Worm (Caenorhabditis elegans): ENCODE data around the gene Y97E10C.1.

The Y97E10C.1 gene

DNA sequence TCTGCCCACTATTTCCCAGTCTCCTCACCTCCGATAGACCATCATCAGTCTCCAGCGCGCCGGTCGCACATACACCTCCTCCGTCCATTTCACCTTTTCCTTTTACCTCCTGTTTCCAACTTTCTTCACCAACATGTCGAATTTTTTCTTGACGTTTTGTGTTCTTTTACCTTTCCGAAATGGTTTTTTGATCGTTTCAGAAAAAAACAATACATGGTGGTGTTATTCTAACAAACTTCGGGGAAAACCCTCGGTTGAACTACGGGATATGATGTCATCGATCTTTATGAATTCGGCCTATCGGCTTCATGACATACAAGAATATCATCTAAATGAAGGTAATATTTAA lies at the start of gene Y97E10C.1:
Gene Y97E10C.1 (plus strand): TSS at position 201 of the 349 bp plus-strand sequence.
- TF ChIP-seq ceh-16 (tag; optimal IDR thresholded peaks at IDR 0.05) (no peak), ceh-9 (tag; optimal IDR thresholded peaks at IDR 0.05) (no peak), hmg-11 (tag; optimal IDR thresholded peaks at IDR 0.05) (no peak), snpc-4 (tag; optimal IDR thresholded peaks at IDR 0.05) (no peak), nhr-25 (tag; optimal IDR thresholded peaks at IDR 0.05) (no peak), lin-15B (tag; optimal IDR thresholded peaks at IDR 0.05) (no peak), ztf-11 (tag; optimal IDR thresholded peaks at IDR 0.05) (no peak), ceh-28 (tag; optimal IDR thresholded peaks at IDR 0.05) (no peak), nhr-237 (tag; optimal IDR thresholded peaks at IDR 0.05) (no peak), sea-2 (GFP tag; optimal IDR thresholded peaks at IDR 0.05) (no peak), ZK546.5 (tag; optimal IDR thresholded peaks at IDR 0.05) (no peak)

DNA sequence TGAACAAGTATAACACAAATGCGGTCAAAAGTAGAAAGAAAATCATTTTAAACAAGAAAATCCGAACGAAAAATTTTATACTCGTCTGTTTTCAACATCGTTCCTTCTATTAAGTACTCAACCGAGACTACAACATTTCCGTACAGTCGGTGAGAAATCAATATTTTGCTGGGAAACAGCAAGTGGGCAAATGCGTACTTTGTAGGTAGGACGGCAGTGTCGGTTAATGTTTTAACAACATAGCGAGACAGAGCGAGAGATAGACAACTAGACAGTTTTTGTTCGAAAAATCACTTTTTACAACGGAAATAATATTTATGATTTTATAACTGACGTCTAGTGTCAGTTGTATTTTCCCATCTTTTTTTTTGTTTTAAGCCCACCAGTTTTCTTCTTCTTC lies 47.3 kb upstream of the Y97E10C.1 start, which contains the start of gene cyp-33A1:
Gene cyp-33A1 (minus strand): TSS at position 72 of the 400 bp plus-strand sequence.
- TF ChIP-seq nhr-25 (tag; optimal IDR thresholded peaks at IDR 0.05) = peak; percentile 25
- no peak for TF ChIP-seq nhr-12 (tag; optimal IDR thresholded peaks at IDR 0.05)
- TF ChIP-seq skn-1 (tag; optimal IDR thresholded peaks at IDR 0.05) = no peak
- TF ChIP-seq lin-39 (tag; optimal IDR thresholded peaks at IDR 0.05) = no peak
- no peak for TF ChIP-seq ceh-16 (tag; optimal IDR thresholded peaks at IDR 0.05)
- TF ChIP-seq mdl-1 (tag; optimal IDR thresholded peaks at IDR 0.05) = no peak
- peak; percentile 32 for TF ChIP-seq elt-2 (tag; optimal IDR thresholded peaks at IDR 0.05)
- no peak for TF ChIP-seq eor-1 (tag; optimal IDR thresholded peaks at IDR 0.05)
- TF ChIP-seq ceh-82 (tag; optimal IDR thresholded peaks at IDR 0.05) = no peak
- no peak for TF ChIP-seq lin-15B (tag; optimal IDR thresholded peaks at IDR 0.05)
- TF ChIP-seq egl-27 (tag; optimal IDR thresholded peaks at IDR 0.05) = no peak
- TF ChIP-seq nhr-77 (tag; optimal IDR thresholded peaks at IDR 0.05) = no peak
- TF ChIP-seq nhr-237 (tag; optimal IDR thresholded peaks at IDR 0.05) = no peak
- no peak for TF ChIP-seq R02D3.7 (tag; optimal IDR thresholded peaks at IDR 0.05)
- TF ChIP-seq aly-2 (tag; optimal IDR thresholded peaks at IDR 0.05) = no peak
- TF ChIP-seq fkh-10 (GFP tag; optimal IDR thresholded peaks at IDR 0.05) = no peak
- TF ChIP-seq nhr-28 (tag; optimal IDR thresholded peaks at IDR 0.05) = no peak
- no peak for TF ChIP-seq ztf-11 (tag; optimal IDR thresholded peaks at IDR 0.05)
- peak; percentile 36 for TF ChIP-seq nhr-23 (tag; optimal IDR thresholded peaks at IDR 0.05)
- TF ChIP-seq ZK546.5 (tag; optimal IDR thresholded peaks at IDR 0.05) = no peak
- TF ChIP-seq fos-1 (tag; optimal IDR thresholded peaks at IDR 0.05) = no peak
- no peak for TF ChIP-seq snpc-4 (tag; optimal IDR thresholded peaks at IDR 0.05)
- TF ChIP-seq hmg-11 (tag; optimal IDR thresholded peaks at IDR 0.05) = no peak
- TF ChIP-seq nhr-67 (tag; optimal IDR thresholded peaks at IDR 0.05) = no peak
- TF ChIP-seq nfya-1 (tag; optimal IDR thresholded peaks at IDR 0.05; ENCODE audit: insufficient read depth) = no peak
- TF ChIP-seq ceh-9 (tag; optimal IDR thresholded peaks at IDR 0.05) = no peak
- TF ChIP-seq ama-1 (optimal IDR thresholded peaks at IDR 0.05) = no peak
- TF ChIP-seq elt-1 (tag; optimal IDR thresholded peaks at IDR 0.05) = no peak
- TF ChIP-seq sea-2 (GFP tag; optimal IDR thresholded peaks at IDR 0.05) = no peak
- TF ChIP-seq pha-4 (tag; optimal IDR thresholded peaks at IDR 0.05) = no peak
- no peak for TF ChIP-seq ztf-4 (tag; optimal IDR thresholded peaks at IDR 0.05)
- no peak for TF ChIP-seq daf-12 (tag; optimal IDR thresholded peaks at IDR 0.05)
- TF ChIP-seq egl-5 (tag; optimal IDR thresholded peaks at IDR 0.05) = peak; percentile 29
- TF ChIP-seq ceh-28 (tag; optimal IDR thresholded peaks at IDR 0.05) = peak; percentile 65
- no peak for TF ChIP-seq jun-1 (tag; optimal IDR thresholded peaks at IDR 0.05)
- TF ChIP-seq zag-1 (tag; optimal IDR thresholded peaks at IDR 0.05) = no peak
- peak; percentile 74 for TF ChIP-seq pqm-1 (tag; optimal IDR thresholded peaks at IDR 0.05)
- no peak for TF ChIP-seq lsy-12 (tag; optimal IDR thresholded peaks at IDR 0.05)
- TF ChIP-seq fkh-2 (tag; optimal IDR thresholded peaks at IDR 0.05) = no peak
- no peak for TF ChIP-seq nhr-43 (tag; optimal IDR thresholded peaks at IDR 0.05; ENCODE audit: poor library complexity, severe bottlenecking)
- no peak for TF ChIP-seq nhr-11 (tag; optimal IDR thresholded peaks at IDR 0.05)
- TF ChIP-seq mml-1 (tag; optimal IDR thresholded peaks at IDR 0.05) = no peak
- TF ChIP-seq tbx-2 (tag; optimal IDR thresholded peaks at IDR 0.05) = no peak
- no peak for TF ChIP-seq nhr-76 (tag; optimal IDR thresholded peaks at IDR 0.05)
- TF ChIP-seq unc-39 (tag; optimal IDR thresholded peaks at IDR 0.05) = no peak
- TF ChIP-seq elt-3 (tag; optimal IDR thresholded peaks at IDR 0.05) = no peak
- TF ChIP-seq unc-62 (GFP tag; optimal IDR thresholded peaks at IDR 0.05) = no peak
